Worm (Caenorhabditis elegans) whole organism, L4 larva: ENCODE data around the gene ric-4.

Experiments used
- T26A8.4 ChIP-seq: fragments of 200-800 bp; sonication (Bioruptor generic); IDR thresholded peaks from 2 replicates; pipeline ENCODE4 v1.3.6; 2022; ENCODE audit warnings: missing genetic modification characterization, missing compliant biosample characterization
- Y105C5A.15 ChIP-seq: fragments of 200-800 bp; sonication (Bioruptor generic); IDR thresholded peaks from 2 replicates; pipeline ENCODE4 v1.3.6; 2022; ENCODE audit warnings: missing genetic modification characterization, missing compliant biosample characterization
- Y48G9A.11 ChIP-seq: fragments of 200-800 bp; sonication (Bioruptor generic); IDR thresholded peaks from 2 replicates; pipeline ENCODE4 v1.3.6; 2022; ENCODE audit warnings: missing genetic modification reagents, missing genetic modification characterization, missing compliant biosample characterization
- ZK337.2 ChIP-seq: fragments of 200-800 bp; sonication (Bioruptor generic); IDR thresholded peaks from 2 replicates; pipeline ENCODE4 v1.3.6; 2022; ENCODE audit warnings: missing genetic modification reagents, missing genetic modification characterization, missing compliant biosample characterization
- aha-1 ChIP-seq: fragments of 150-350 bp; peaks from one replicate; lab custom pipeline; 2014; ENCODE audit warnings: missing biosample characterization, missing genetic modification characterization
- attf-4 ChIP-seq: sonication (generic microtip); optimal IDR thresholded peaks from 3 replicates; lab custom pipeline; 2017; ENCODE audit warnings: missing biosample characterization, missing genetic modification characterization
- ceh-28 ChIP-seq: fragments of 150-350 bp; optimal IDR thresholded peaks from 2 replicates; lab custom pipeline; 2014; ENCODE audit warnings: missing biosample characterization, missing genetic modification reagents, missing genetic modification characterization
- ceh-82 ChIP-seq: sonication (generic microtip); optimal IDR thresholded peaks from 2 replicates; lab custom pipeline; 2017; ENCODE audit warnings: missing biosample characterization, missing genetic modification characterization
- cey-2 ChIP-seq: sonication (generic microtip); optimal IDR thresholded peaks from 3 replicates; lab custom pipeline; 2017; ENCODE audit warnings: missing genetic modification characterization, mild to moderate bottlenecking, missing compliant biosample characterization, antibody characterized with exemption, borderline replicate concordance; ENCODE audit not compliant: insufficient read depth
- daf-12 ChIP-seq: fragments of 150-350 bp; optimal IDR thresholded peaks from 2 replicates; lab custom pipeline; 2014; ENCODE audit warnings: missing biosample characterization, missing genetic modification reagents, missing genetic modification characterization
- daf-16 ChIP-seq, 3 experiments: sonication (generic microtip); optimal IDR thresholded peaks; 2 replicates each; lab custom pipeline; 2016 to 2017; ENCODE audit warnings: missing genetic modification characterization in 3 of 3, missing genetic modification reagents in 3 of 3, mild to moderate bottlenecking in 2 of 3, missing compliant biosample characterization in 2 of 3, missing biosample characterization in 1 of 3, moderate library complexity in 1 of 3
- dmd-6 ChIP-seq: fragments of 200-800 bp; sonication (Bioruptor generic); IDR thresholded peaks from 2 replicates; pipeline ENCODE4 v1.3.6; 2022; ENCODE audit warnings: missing genetic modification reagents, missing genetic modification characterization, missing compliant biosample characterization
- dpl-1 ChIP-seq: fragments of 150-350 bp; optimal IDR thresholded peaks from 2 replicates; lab custom pipeline; 2014; ENCODE audit warnings: missing biosample characterization, missing genetic modification reagents, missing genetic modification characterization
- dve-1 ChIP-seq: sonication (generic microtip); optimal IDR thresholded peaks from 2 replicates; lab custom pipeline; 2017; ENCODE audit warnings: antibody characterized with exemption, mild to moderate bottlenecking, missing genetic modification characterization, missing compliant biosample characterization; ENCODE audit not compliant: insufficient read depth
- egl-27 ChIP-seq: sonication (generic microtip); optimal IDR thresholded peaks from 3 replicates; lab custom pipeline; 2017; ENCODE audit warnings: missing biosample characterization, missing genetic modification reagents, missing genetic modification characterization
- fkh-10 ChIP-seq: fragments of 150-350 bp; optimal IDR thresholded peaks from 2 replicates; lab custom pipeline; 2014; ENCODE audit warnings: missing biosample characterization, missing genetic modification reagents, missing genetic modification characterization
- gei-8 ChIP-seq: fragments of 200-800 bp; sonication (Bioruptor generic); optimal IDR thresholded peaks from 2 replicates; lab custom pipeline; 2018; ENCODE audit warnings: mild to moderate bottlenecking, missing genetic modification characterization, missing compliant biosample characterization
- hif-1 ChIP-seq, 2 experiments: sonication (generic microtip); optimal IDR thresholded peaks; 2 replicates each; lab custom pipeline; 2016 to 2017; ENCODE audit warnings: missing compliant biosample characterization in 2 of 2, missing genetic modification characterization in 2 of 2, missing genetic modification reagents in 2 of 2, missing genotype in 2 of 2, mild to moderate bottlenecking in 1 of 2
- hlh-11 ChIP-seq: fragments of 200-800 bp; sonication (Bioruptor generic); optimal IDR thresholded peaks from 2 replicates; lab custom pipeline; 2018; ENCODE audit warnings: mild to moderate bottlenecking, missing genetic modification characterization, missing compliant biosample characterization
- hlh-30 ChIP-seq: sonication (generic microtip); optimal IDR thresholded peaks from 2 replicates; lab custom pipeline; 2017; ENCODE audit warnings: antibody characterized with exemption, mild to moderate bottlenecking, missing genetic modification characterization, missing compliant biosample characterization; ENCODE audit not compliant: insufficient read depth
- hmg-1.1 ChIP-seq: fragments of 200-800 bp; sonication (Bioruptor generic); IDR thresholded peaks from 2 replicates; pipeline ENCODE4 v1.3.6; 2022; ENCODE audit warnings: missing genetic modification reagents, missing genetic modification characterization, missing compliant biosample characterization
- jun-1 ChIP-seq: fragments of 150-350 bp; optimal IDR thresholded peaks from 2 replicates; lab custom pipeline; 2014; ENCODE audit warnings: missing biosample characterization, missing genetic modification reagents, missing genetic modification characterization
- lin-39 ChIP-seq: fragments of 150-350 bp; optimal IDR thresholded peaks from 2 replicates; lab custom pipeline; 2014; ENCODE audit warnings: missing biosample characterization, missing genetic modification reagents, missing genetic modification characterization
- lir-3 ChIP-seq: sonication (generic microtip); optimal IDR thresholded peaks from 2 replicates; lab custom pipeline; 2016; ENCODE audit warnings: mild to moderate bottlenecking, missing genetic modification characterization, missing compliant biosample characterization
- lsy-2 ChIP-seq, 2 experiments: fragments of 150-350 bp in 1 of 2; sonication (generic microtip) in 1 of 2; optimal IDR thresholded peaks; 2 replicates each; lab custom pipeline; 2014 to 2017; ENCODE audit warnings: missing biosample characterization in 2 of 2, missing genetic modification characterization in 2 of 2
- mdl-1 ChIP-seq, 2 experiments: fragments of 150-350 bp in 1 of 2; sonication (generic microtip) in 1 of 2; optimal IDR thresholded peaks; 2 replicates each; lab custom pipeline; 2014 to 2017; ENCODE audit warnings: missing biosample characterization in 2 of 2, missing genetic modification characterization in 2 of 2
- mep-1 ChIP-seq: fragments of 150-350 bp; sonication (generic microtip); optimal IDR thresholded peaks from 3 replicates; lab custom pipeline; 2014; ENCODE audit warnings: missing biosample characterization, missing genetic modification characterization
- mes-2 ChIP-seq: sonication (generic microtip); optimal IDR thresholded peaks from 2 replicates; lab custom pipeline; 2016; ENCODE audit warnings: missing genotype, mild to moderate bottlenecking, missing genetic modification characterization, missing compliant biosample characterization; ENCODE audit not compliant: poor library complexity, severe bottlenecking
- nhr-10 ChIP-seq: fragments of 150-350 bp; optimal IDR thresholded peaks from 2 replicates; lab custom pipeline; 2014; ENCODE audit warnings: missing biosample characterization, missing genetic modification characterization
- nhr-28 ChIP-seq: fragments of 150-350 bp; optimal IDR thresholded peaks from 2 replicates; lab custom pipeline; 2014; ENCODE audit warnings: missing biosample characterization, missing genetic modification characterization
- nhr-42 ChIP-seq: fragments of 200-800 bp; sonication (Bioruptor generic); IDR thresholded peaks from 2 replicates; pipeline ENCODE4 v1.3.6; 2022; ENCODE audit warnings: missing genetic modification characterization, missing compliant biosample characterization
- nhr-48 ChIP-seq: sonication (generic microtip); optimal IDR thresholded peaks from 2 replicates; lab custom pipeline; 2016; ENCODE audit warnings: mild to moderate bottlenecking, missing genetic modification characterization, missing compliant biosample characterization
- nhr-6 ChIP-seq: fragments of 150-350 bp; optimal IDR thresholded peaks from 2 replicates; lab custom pipeline; 2014; ENCODE audit warnings: missing biosample characterization, missing genetic modification characterization
- nhr-76 ChIP-seq: fragments of 150-350 bp; optimal IDR thresholded peaks from 2 replicates; lab custom pipeline; 2014; ENCODE audit warnings: missing biosample characterization, missing genetic modification characterization
- nhr-77 ChIP-seq: fragments of 150-350 bp; optimal IDR thresholded peaks from 2 replicates; lab custom pipeline; 2014; ENCODE audit warnings: missing biosample characterization, missing genetic modification characterization
- pqm-1 ChIP-seq: sonication (generic microtip); optimal IDR thresholded peaks from 2 replicates; lab custom pipeline; 2017; ENCODE audit warnings: missing biosample characterization, missing genetic modification characterization
- rbr-2 ChIP-seq: sonication (generic microtip); optimal IDR thresholded peaks from 2 replicates; lab custom pipeline; 2016; ENCODE audit warnings: missing genotype, missing genetic modification characterization, missing compliant biosample characterization
- skn-1 ChIP-seq: fragments of 150-350 bp; optimal IDR thresholded peaks from 2 replicates; lab custom pipeline; 2014; ENCODE audit warnings: missing biosample characterization, missing genetic modification characterization
- snpc-4 ChIP-seq: fragments of 150-350 bp; optimal IDR thresholded peaks from 2 replicates; lab custom pipeline; 2014; ENCODE audit warnings: missing biosample characterization, missing genetic modification characterization
- spr-1 ChIP-seq: sonication (generic microtip); optimal IDR thresholded peaks from 2 replicates; lab custom pipeline; 2016; ENCODE audit warnings: mild to moderate bottlenecking, missing genetic modification characterization, missing compliant biosample characterization
- tag-97 ChIP-seq: fragments of 200-800 bp; sonication (Bioruptor generic); IDR thresholded peaks from 2 replicates; pipeline ENCODE4 v1.3.6; 2022; ENCODE audit warnings: missing genetic modification characterization, missing compliant biosample characterization
- tra-1 ChIP-seq: fragments of 200-800 bp; sonication (Bioruptor generic); IDR thresholded peaks from 2 replicates; pipeline ENCODE4 v1.3.6; 2022; ENCODE audit warnings: missing genetic modification reagents, missing genetic modification characterization, missing compliant biosample characterization
- unc-62 ChIP-seq, 3 experiments: fragments of 150-350 bp in 1 of 3; sonication (generic microtip); optimal IDR thresholded peaks in 2 of 3; peaks in 1 of 3; 1 replicate in 1 of 3; 2 replicates in 2 of 3; lab custom pipeline; 2014 to 2017; ENCODE audit warnings: missing biosample characterization in 3 of 3, missing genetic modification characterization in 3 of 3, missing genetic modification reagents in 3 of 3, missing genotype in 1 of 3
- zfp-3 ChIP-seq: fragments of 200-800 bp; sonication (Bioruptor generic); conservative IDR thresholded peaks from 2 replicates; pipeline ENCODE4 v1.3.6; 2022; ENCODE audit warnings: missing genetic modification reagents, missing genetic modification characterization, missing compliant biosample characterization

Gene ric-4

DNA sequence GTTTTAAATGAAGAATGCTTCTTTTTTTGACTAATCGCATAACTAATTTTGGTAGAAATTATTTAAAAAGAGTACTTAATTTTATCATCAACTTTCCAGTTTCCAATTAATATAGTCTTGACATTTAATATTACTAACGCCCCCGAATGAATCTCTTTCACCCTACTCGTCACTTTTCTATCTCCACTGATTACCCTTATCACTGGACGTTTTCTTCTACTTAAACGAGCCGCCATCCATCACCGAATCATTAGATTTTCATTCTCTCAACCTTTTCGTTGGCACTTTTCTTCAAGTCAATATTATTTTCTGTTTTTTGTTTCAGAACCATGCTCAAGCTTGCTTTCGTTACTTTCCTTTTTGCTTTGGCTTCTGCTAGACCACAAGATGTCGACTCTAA lies 7.5 kb upstream of the ric-4 start, which contains the start of gene lys-1:
lys-1 (plus strand) TSS at position 326 of the 400 bp plus-strand sequence.
- no peak for TF ChIP-seq egl-27 (tag; lab: Kevin White, UChicago)
- TF ChIP-seq hlh-11 = peak; percentile 48
- peak; percentile 8 for TF ChIP-seq nhr-77
- no peak for TF ChIP-seq daf-16 (GFP tag; optimal IDR thresholded peaks at IDR 0.05; lab: Kevin White, UChicago)
- peak; percentile 60 for TF ChIP-seq daf-16 (tag; optimal IDR thresholded peaks at IDR 0.05; lab: Kevin White, UChicago)
- no peak for TF ChIP-seq tra-1 (GFP tag; lab: Robert Waterston, UW)
- no peak for TF ChIP-seq hif-1 (tag; optimal IDR thresholded peaks at IDR 0.05; lab: Kevin White, UChicago)
- no peak for TF ChIP-seq T26A8.4 (GFP tag; lab: Robert Waterston, UW)
- TF ChIP-seq nhr-10 = no peak
- no peak for TF ChIP-seq daf-12 (tag; lab: Kevin White, UChicago)
- no peak for TF ChIP-seq lsy-2 (tag; optimal IDR thresholded peaks at IDR 0.05; lab: Kevin White, UChicago)
- peak; percentile 68 for TF ChIP-seq nhr-28 (tag; lab: Kevin White, UChicago)
- TF ChIP-seq zfp-3 (GFP tag; lab: Robert Waterston, UW) = no peak
- TF ChIP-seq dpl-1 (GFP tag; lab: Kevin White, UChicago) = no peak
- no peak for TF ChIP-seq tag-97 (GFP tag; lab: Robert Waterston, UW)
- TF ChIP-seq pqm-1 = peak; percentile 92
- TF ChIP-seq spr-1 (tag; lab: Kevin White, UChicago) = no peak
- TF ChIP-seq dmd-6 (GFP tag; lab: Robert Waterston, UW) = peak; percentile 55
- TF ChIP-seq dve-1 (tag; lab: Kevin White, UChicago) = peak; percentile 24
- TF ChIP-seq Y105C5A.15 (GFP tag; lab: Robert Waterston, UW) = no peak

- no peak for TF ChIP-seq egl-27 (tag; lab: Kevin White, UChicago)
- TF ChIP-seq unc-62 (GFP tag; optimal IDR thresholded peaks at IDR 0.05 in 1 of 2; lab: Kevin White, UChicago) = peak in 1 of 2 experiments; percentile 36
- TF ChIP-seq unc-62 (tag; optimal IDR thresholded peaks at IDR 0.05; lab: Kevin White, UChicago) = no peak
Measured at ce11 chrV:10276038-10276437, 5.9 kb upstream of the ric-4 start.

DNA sequence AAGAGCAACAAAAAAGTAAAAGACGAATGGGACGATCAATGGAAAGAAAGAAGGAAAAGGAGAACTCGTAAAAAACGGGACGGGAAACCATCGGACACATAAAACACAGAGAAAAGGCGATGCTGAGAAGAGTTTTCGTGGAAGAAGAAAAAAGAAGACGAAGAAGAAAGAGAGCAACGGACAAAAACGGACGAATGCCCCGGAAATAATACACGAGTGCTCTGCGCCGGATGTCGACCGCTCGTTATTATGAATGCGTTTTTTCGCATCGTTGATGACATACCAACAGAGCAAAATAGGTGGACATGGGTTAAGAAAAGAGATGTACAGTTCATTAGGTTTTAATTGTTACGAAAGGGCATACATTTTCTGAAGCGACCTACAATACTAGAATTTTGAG lies 5.5 kb upstream of the ric-4 start, which contains the start of gene Y22F5A.11:
Y22F5A.11 (minus strand) TSS at position 28 of the 400 bp plus-strand sequence.
- TF ChIP-seq hmg-1.1 (peak; percentile 23; the same call in 1 of the 2 replicates), mep-1 (tag; lab: Kevin White, UChicago) (peak; percentile 41), rbr-2 (tag; lab: Kevin White, UChicago) (peak; percentile 11), tag-97 (GFP tag; lab: Robert Waterston, UW) (no peak), nhr-6 (tag; lab: Kevin White, UChicago) (no peak), nhr-28 (tag; lab: Kevin White, UChicago) (no peak), Y48G9A.11 (GFP tag; lab: Robert Waterston, UW) (no peak), spr-1 (tag; lab: Kevin White, UChicago) (no peak), lir-3 (tag; lab: Kevin White, UChicago) (no peak), fkh-10 (peak; percentile 18), jun-1 (tag; lab: Kevin White, UChicago) (no peak), ceh-82 (tag; lab: Kevin White, UChicago) (no peak), lsy-2 (tag; optimal IDR thresholded peaks at IDR 0.05; lab: Kevin White, UChicago) (no peak), dmd-6 (GFP tag; lab: Robert Waterston, UW) (no peak), nhr-76 (tag; lab: Kevin White, UChicago) (no peak), nhr-48 (tag; lab: Kevin White, UChicago) (no peak), cey-2 (tag; lab: Kevin White, UChicago) (no peak), skn-1 (no peak), ZK337.2 (GFP tag; lab: Robert Waterston, UW) (no peak)

DNA sequence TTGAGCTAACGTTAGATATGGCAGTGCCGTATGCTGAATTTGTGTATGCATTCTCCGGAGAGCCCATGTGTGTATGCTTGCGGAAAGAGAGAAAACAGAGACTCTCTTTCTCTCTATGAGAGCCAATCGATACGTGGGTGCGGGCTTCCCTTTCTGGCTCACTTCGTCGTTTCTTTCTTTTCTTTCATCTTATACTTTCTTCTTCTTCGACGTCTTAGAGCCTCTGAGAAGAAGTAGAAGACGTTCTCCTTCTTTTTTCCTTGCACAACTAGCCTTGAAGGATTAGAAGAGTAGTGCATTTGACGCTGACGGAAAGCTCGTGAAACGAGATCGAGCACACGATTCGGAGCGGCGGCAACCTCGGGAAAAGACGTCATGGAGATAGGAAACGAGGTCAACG lies 3.7 kb upstream of the ric-4 start:
- TF ChIP-seq ceh-28 (tag; lab: Kevin White, UChicago) = peak; percentile 62
- TF ChIP-seq hlh-30 = peak; percentile 24
- TF ChIP-seq aha-1 (tag; lab: Kevin White, UChicago) = peak; percentile 69
- no peak for TF ChIP-seq gei-8 (GFP tag; lab: Kevin White, UChicago)
- peak; percentile 94 for TF ChIP-seq fkh-10
- no peak for TF ChIP-seq jun-1 (tag; lab: Kevin White, UChicago)
- TF ChIP-seq unc-62 (GFP tag; optimal IDR thresholded peaks at IDR 0.05 in 1 of 2; lab: Kevin White, UChicago) = peak in 1 of 2 experiments; percentile 99
- TF ChIP-seq unc-62 (tag; optimal IDR thresholded peaks at IDR 0.05; lab: Kevin White, UChicago) = no peak
- no peak for TF ChIP-seq nhr-42 (GFP tag; lab: Robert Waterston, UW)
- TF ChIP-seq rbr-2 (tag; lab: Kevin White, UChicago) = peak; percentile 49
- peak; percentile 45 for TF ChIP-seq mep-1 (tag; lab: Kevin White, UChicago)
- no peak for TF ChIP-seq lin-39 (tag; lab: Kevin White, UChicago)
- peak in 1 of 2 experiments; percentile 4 for TF ChIP-seq mdl-1 (tag; optimal IDR thresholded peaks at IDR 0.05; lab: Kevin White, UChicago)
- TF ChIP-seq snpc-4 (tag; lab: Kevin White, UChicago) = no peak
- TF ChIP-seq lsy-2 (tag; optimal IDR thresholded peaks at IDR 0.05; lab: Kevin White, UChicago) = peak; percentile 44 to 50
- TF ChIP-seq attf-4 (tag; lab: Kevin White, UChicago) = no peak
- no peak for TF ChIP-seq mes-2
